Worm (Caenorhabditis elegans): Measurements from ENCODE around the gene pab-2.

- TF ChIP-seq mls-2 (tag; optimal IDR thresholded peaks at IDR 0.05) (no peak), nhr-237 (tag; optimal IDR thresholded peaks at IDR 0.05) (no peak), snpc-4 (tag; optimal IDR thresholded peaks at IDR 0.05) (no peak), ceh-39 (tag; optimal IDR thresholded peaks at IDR 0.05) (no peak), mep-1 (tag; optimal IDR thresholded peaks at IDR 0.05) (no peak), pha-4 (tag; optimal IDR thresholded peaks at IDR 0.05) (no peak), ceh-83 (GFP tag; optimal IDR thresholded peaks at IDR 0.05) (no peak), lin-32 (GFP tag; optimal IDR thresholded peaks at IDR 0.05) (no peak), ces-1 (GFP tag; optimal IDR thresholded peaks at IDR 0.05) (peak; percentile 2), elt-1 (tag; optimal IDR thresholded peaks at IDR 0.05; ENCODE audit: borderline replicate concordance, insufficient read depth) (no peak), mab-5 (tag; optimal IDR thresholded peaks at IDR 0.05) (no peak), sptf-1 (tag; optimal IDR thresholded peaks at IDR 0.05) (no peak), lsy-2 (tag; optimal IDR thresholded peaks at IDR 0.05) (no peak)
Measured at ce11 chrX:13499923-13500322, 27.3 kb downstream of the pab-2 start.
